Fruit fly (Drosophila melanogaster): ENCODE data around the gene CG42467.

The CG42467 gene

DNA sequence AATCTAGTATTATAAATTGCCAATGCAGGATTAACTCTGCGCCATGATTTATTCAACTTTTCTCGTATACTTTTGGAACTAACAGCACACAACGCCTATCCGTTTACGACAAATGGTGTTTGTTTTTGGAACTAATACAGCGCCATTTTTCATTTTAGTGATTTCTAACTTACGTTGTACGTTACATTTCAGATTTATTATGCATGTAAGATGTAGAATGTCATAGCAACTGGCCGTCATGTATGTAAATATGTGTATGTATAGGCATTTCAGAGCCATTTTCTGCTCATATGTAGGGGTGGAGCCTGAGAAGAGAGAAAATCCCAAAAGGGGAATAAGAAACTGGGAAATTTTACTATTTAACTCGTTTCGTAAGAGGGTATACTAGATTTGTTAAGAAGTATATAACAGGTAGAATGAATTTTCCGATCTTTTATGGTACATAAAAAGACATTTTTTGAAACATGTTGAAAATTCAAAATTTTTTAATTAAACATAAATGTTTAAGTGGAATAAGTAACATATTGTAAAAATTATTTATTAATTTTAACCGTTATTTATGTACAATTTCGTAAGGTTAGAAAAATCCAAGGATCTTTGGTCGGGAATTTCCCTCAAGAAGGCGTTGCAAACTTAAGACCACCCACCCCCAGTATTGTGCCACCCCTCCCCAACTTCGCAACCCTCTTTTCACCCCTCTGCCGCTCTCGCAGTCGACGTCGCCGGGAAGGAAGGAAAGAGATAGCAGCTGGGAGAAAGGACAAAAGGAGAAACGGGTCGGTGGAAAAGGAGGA, 43.5 kb upstream of the CG42467 start (continued):
- TF ChIP-seq Dp (GFP tag; optimal IDR thresholded peaks at IDR 0.05): peak; percentile 19
- TF ChIP-seq CG1647 (GFP tag; optimal IDR thresholded peaks at IDR 0.05): peak; percentile 66
- TF ChIP-seq HmgZ (tag; optimal IDR thresholded peaks at IDR 0.05): peak; percentile 92
- peak; percentile 18; the same call in 1 of the 2 replicates for TF ChIP-seq CG10366 (GFP tag; IDR thresholded peaks at IDR 0.05)
- TF ChIP-seq CG30020 (tag; optimal IDR thresholded peaks at IDR 0.05): no peak
- TF ChIP-seq ac (GFP tag; optimal IDR thresholded peaks at IDR 0.05): no peak
- TF ChIP-seq vfl (GFP tag; optimal IDR thresholded peaks at IDR 0.05): peak; percentile 21
- TF ChIP-seq CG10543 (GFP tag; optimal IDR thresholded peaks at IDR 0.05): no peak
- TF ChIP-seq Kr (GFP tag; optimal IDR thresholded peaks at IDR 0.05): no peak
- TF ChIP-seq dati (GFP tag; IDR thresholded peaks at IDR 0.05): no peak
- TF ChIP-seq YL-1 (GFP tag; optimal IDR thresholded peaks at IDR 0.05): no peak
- peak; percentile 30 for TF ChIP-seq gfzf (GFP tag; optimal IDR thresholded peaks at IDR 0.05)
- TF ChIP-seq CG2129 (GFP tag; IDR thresholded peaks at IDR 0.05; ENCODE audit: partially characterized antibody): no peak
- TF ChIP-seq CG7786 (GFP tag; optimal IDR thresholded peaks at IDR 0.05): no peak

DNA sequence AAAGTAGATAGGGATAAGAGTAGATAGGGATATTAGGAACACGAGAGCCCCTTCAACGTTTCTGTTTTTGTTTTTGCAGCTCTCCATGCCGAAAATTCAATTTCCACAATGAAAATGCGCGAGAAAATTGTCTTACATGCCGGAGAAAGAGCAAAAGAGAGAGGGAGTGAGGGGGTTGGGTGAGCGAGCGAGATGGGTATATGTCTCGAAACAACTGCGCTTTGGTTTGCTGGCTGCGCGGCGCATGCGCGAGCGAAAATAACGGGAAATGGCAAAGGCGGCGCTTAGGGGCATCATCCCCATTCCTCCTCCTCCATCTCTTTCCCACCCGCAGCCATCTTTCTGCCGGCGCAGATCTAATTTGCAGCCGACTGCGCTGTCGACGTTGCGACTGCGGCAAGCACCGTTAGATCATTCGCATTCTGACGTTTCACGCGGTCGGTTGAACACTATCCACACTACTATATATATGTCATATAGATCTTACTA, 38.7 kb upstream of the CG42467 start, which contains the start of gene Drgx:
Drgx (plus strand) TSS at position 439 of the 489 bp plus-strand sequence.
- TF ChIP-seq eyg (GFP tag; optimal IDR thresholded peaks at IDR 0.05) (no peak), CG3838 (GFP tag; optimal IDR thresholded peaks at IDR 0.05) (no peak), nerfin-2 (GFP tag; IDR thresholded peaks at IDR 0.05; ENCODE audit: partially characterized antibody) (peak; percentile 17; the same call in 1 of the 2 replicates), CG34224 (GFP tag; IDR thresholded peaks at IDR 0.05; ENCODE audit: partially characterized antibody) (peak; percentile 35; the same call in 2 of the 3 replicates), hth (optimal IDR thresholded peaks at IDR 0.05) (no peak), CG16815 (GFP tag; optimal IDR thresholded peaks at IDR 0.05) (no peak), CG8478 (optimal IDR thresholded peaks at IDR 0.05) (peak; percentile 87), CG10321 (GFP tag; IDR thresholded peaks at IDR 0.05) (peak; percentile 93), B-H1 (GFP tag; IDR thresholded peaks at IDR 0.05) (no peak), Eip74EF (GFP tag; optimal IDR thresholded peaks at IDR 0.05) (no peak), zfh1 (GFP tag; IDR thresholded peaks at IDR 0.05) (0 out of 3 replicates have a peak, but pooled peaks have one; percentile 40), tup (GFP tag; optimal IDR thresholded peaks at IDR 0.05) (no peak), CG6854 (GFP tag; optimal IDR thresholded peaks at IDR 0.05) (no peak), Dll (GFP tag; IDR thresholded peaks at IDR 0.05; ENCODE audit: partially characterized antibody) (0 out of 4 replicates have a peak, but pooled peaks have one; percentile 20), CG1832 (GFP tag; optimal IDR thresholded peaks at IDR 0.05) (peak; percentile 93), seq (GFP tag; IDR thresholded peaks at IDR 0.05) (peak; percentile 82), CG18599 (GFP tag; optimal IDR thresholded peaks at IDR 0.05) (no peak), CG7987 (GFP tag; optimal IDR thresholded peaks at IDR 0.05) (no peak), Adf1 (GFP tag; IDR thresholded peaks at IDR 0.05) (peak; percentile 96), CG1529 (GFP tag; optimal IDR thresholded peaks at IDR 0.05) (no peak), al (GFP tag; IDR thresholded peaks at IDR 0.05) (no peak), CG4707 (GFP tag; optimal IDR thresholded peaks at IDR 0.05) (no peak), CG1024 (GFP tag; IDR thresholded peaks at IDR 0.05) (no peak), cad (GFP tag; optimal IDR thresholded peaks at IDR 0.05) (no peak), nom (GFP tag; optimal IDR thresholded peaks at IDR 0.05) (no peak), unc-4 (GFP tag; IDR thresholded peaks at IDR 0.05; ENCODE audit: partially characterized antibody) (0 out of 2 replicates have a peak, but pooled peaks have one; percentile 14), Sox100B (GFP tag; optimal IDR thresholded peaks at IDR 0.05) (no peak), org-1 (GFP tag; optimal IDR thresholded peaks at IDR 0.05) (no peak), CG13894 (tag; optimal IDR thresholded peaks at IDR 0.05) (no peak), NC2α (GFP tag; optimal IDR thresholded peaks at IDR 0.05) (no peak), pzg (GFP tag; optimal IDR thresholded peaks at IDR 0.05) (no peak), CG7372 (GFP tag; IDR thresholded peaks at IDR 0.05) (no peak), chm (GFP tag; IDR thresholded peaks at IDR 0.05) (0 out of 2 replicates have a peak, but pooled peaks have one; percentile 37), nerfin-1 (tag; optimal IDR thresholded peaks at IDR 0.05) (peak; percentile 64)

All from whole organism, embryonic.